Worm (Caenorhabditis elegans) whole organism, late embryonic: Measurements from ENCODE around the gene R02F2.8.

ENCODE experiments used
- ceh-19 ChIP-seq: fragments of 200-800 bp; sonication (Bioruptor generic); optimal IDR thresholded peaks from 2 replicates; lab custom pipeline; 2018; ENCODE audit warnings: mild to moderate bottlenecking, missing genetic modification characterization, missing compliant biosample characterization
- ceh-22 ChIP-seq: sonication (generic microtip); optimal IDR thresholded peaks from 2 replicates; lab custom pipeline; 2017; ENCODE audit warnings: missing biosample characterization, missing genetic modification characterization
- nfya-1 ChIP-seq: sonication (generic microtip); optimal IDR thresholded peaks from 2 replicates; lab custom pipeline; 2017; ENCODE audit warnings: missing genetic modification characterization, mild to moderate bottlenecking, missing compliant biosample characterization, antibody characterized with exemption, moderate library complexity
- pha-4 ChIP-seq: fragments of 150-350 bp; optimal IDR thresholded peaks from 2 replicates; lab custom pipeline; 2018; ENCODE audit warnings: missing biosample characterization, missing genetic modification reagents, missing genetic modification characterization
- pqm-1 ChIP-seq: sonication (generic microtip); optimal IDR thresholded peaks from 2 replicates; lab custom pipeline; 2016; ENCODE audit warnings: missing genetic modification characterization, missing compliant biosample characterization

ce11 chrIII:5506936-5507335 lies 11.9 kb upstream of the R02F2.8 start:
- TF ChIP-seq nfya-1 (tag; lab: Kevin White, UChicago), result no peak
- TF ChIP-seq ceh-19, result no peak
- no peak for TF ChIP-seq ceh-22 (tag; lab: Kevin White, UChicago)
- TF ChIP-seq pha-4 (tag; lab: Kevin White, UChicago), result no peak
- no peak for TF ChIP-seq pqm-1
